Fruit fly (Drosophila melanogaster) whole organism, prepupa: ENCODE measurements around the gene Chrac-16.

Experiments
- Ets21C ChIP-seq: fragments of 200-800 bp; sonication (Bioruptor generic); optimal IDR thresholded peaks from 3 replicates; lab custom pipeline; 2016; ENCODE audit warnings: missing biosample characterization, missing genetic modification characterization
- Hr38 ChIP-seq: sonication (Bioruptor generic); optimal IDR thresholded peaks from 2 replicates; lab custom pipeline; 2016; ENCODE audit warnings: missing biosample characterization, missing genetic modification characterization

DNA sequence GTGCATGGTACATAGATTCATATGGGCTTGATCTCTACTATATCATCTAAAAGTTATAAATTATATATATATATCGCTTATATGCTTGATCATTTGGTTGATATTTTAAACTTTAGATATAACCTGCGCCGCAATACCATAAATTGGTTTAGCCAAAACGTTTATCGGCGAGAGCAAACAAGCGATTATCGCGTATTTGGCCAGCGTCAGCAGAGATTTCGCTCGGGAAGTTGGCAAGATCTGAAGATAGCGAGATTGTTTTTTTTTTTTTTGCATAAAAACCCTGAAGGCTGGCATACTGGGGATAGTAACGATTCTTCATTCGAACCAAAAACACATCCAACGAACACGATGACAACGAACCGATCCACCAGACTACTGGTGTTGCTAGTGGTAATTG is 41.7 kb upstream of the Chrac-16 start, which contains the start of gene Muc11A:
- TF ChIP-seq Ets21C (GFP tag; lab: Kevin White, UChicago) (no peak), Hr38 (GFP tag; lab: Kevin White, UChicago) (no peak)
